Worm (Caenorhabditis elegans) whole organism, mixed stage, embryonic: ENCODE results near the gene ZK666.11.
"Not testable (repeated sequence)": the region's sequence is repeated elsewhere in the genome, so short reads cannot be mapped to it uniquely, and the experiment has no call there.

Experiments used
- bed-3 ChIP-seq: fragments of 200-800 bp; sonication (Bioruptor generic); optimal IDR thresholded peaks from 3 replicates; lab custom pipeline; 2018; ENCODE audit warnings: mild to moderate bottlenecking, missing genetic modification characterization, moderate library complexity, missing compliant biosample characterization
- blmp-1 ChIP-seq: fragments of 150-350 bp; optimal IDR thresholded peaks from 2 replicates; lab custom pipeline; 2014; ENCODE audit warnings: missing biosample characterization, missing genetic modification characterization
- ceh-39 ChIP-seq: fragments of 150-350 bp; optimal IDR thresholded peaks from 2 replicates; lab custom pipeline; 2014; ENCODE audit warnings: missing biosample characterization, missing genetic modification characterization
- ceh-43 ChIP-seq: fragments of 200-800 bp; sonication (Bioruptor generic); optimal IDR thresholded peaks from 2 replicates; lab custom pipeline; 2018; ENCODE audit warnings: mild to moderate bottlenecking, missing genetic modification characterization, moderate library complexity, missing compliant biosample characterization
- ceh-83 ChIP-seq: fragments of 200-800 bp; sonication (Bioruptor generic); optimal IDR thresholded peaks from 2 replicates; lab custom pipeline; 2018; ENCODE audit warnings: mild to moderate bottlenecking, missing genetic modification characterization, missing compliant biosample characterization
- ces-1 ChIP-seq: fragments of 150-350 bp; optimal IDR thresholded peaks from 2 replicates; lab custom pipeline; 2014; ENCODE audit warnings: missing biosample characterization, missing genetic modification reagents, missing genetic modification characterization
- cnd-1 ChIP-seq: fragments of 200-800 bp; sonication (Bioruptor generic); optimal IDR thresholded peaks from 2 replicates; lab custom pipeline; 2018; ENCODE audit warnings: mild to moderate bottlenecking, missing genetic modification characterization, missing compliant biosample characterization
- drap-1 ChIP-seq: fragments of 200-800 bp; sonication (Bioruptor generic); optimal IDR thresholded peaks from 3 replicates; lab custom pipeline; 2018; ENCODE audit warnings: mild to moderate bottlenecking, missing genetic modification characterization, missing compliant biosample characterization
- elt-1 ChIP-seq: sonication (generic microtip); optimal IDR thresholded peaks from 2 replicates; lab custom pipeline; 2017; ENCODE audit warnings: missing genetic modification characterization, mild to moderate bottlenecking, missing compliant biosample characterization, antibody characterized with exemption, moderate library complexity, borderline replicate concordance; ENCODE audit not compliant: insufficient read depth
- elt-3 ChIP-seq: fragments of 150-350 bp; optimal IDR thresholded peaks from 2 replicates; lab custom pipeline; 2014; ENCODE audit warnings: missing biosample characterization, missing genetic modification characterization
- ham-2 ChIP-seq: fragments of 200-800 bp; sonication (Bioruptor generic); optimal IDR thresholded peaks from 2 replicates; lab custom pipeline; 2018; ENCODE audit warnings: mild to moderate bottlenecking, missing genetic modification characterization, missing compliant biosample characterization
- hlh-1 ChIP-seq: fragments of 150-350 bp; optimal IDR thresholded peaks from 2 replicates; lab custom pipeline; 2014; ENCODE audit warnings: missing biosample characterization, missing genetic modification reagents, missing genetic modification characterization
- lin-13 ChIP-seq: fragments of 150-350 bp; optimal IDR thresholded peaks from 2 replicates; lab custom pipeline; 2014; ENCODE audit warnings: missing biosample characterization, missing genetic modification characterization
- lsy-2 ChIP-seq: fragments of 150-350 bp; optimal IDR thresholded peaks from 2 replicates; lab custom pipeline; 2014; ENCODE audit warnings: missing biosample characterization, missing genetic modification characterization
- mab-5 ChIP-seq: fragments of 150-350 bp; optimal IDR thresholded peaks from 2 replicates; lab custom pipeline; 2014; ENCODE audit warnings: missing biosample characterization, missing genetic modification characterization
- mep-1 ChIP-seq: fragments of 150-350 bp; optimal IDR thresholded peaks from 2 replicates; lab custom pipeline; 2017; ENCODE audit warnings: missing biosample characterization, missing genetic modification reagents, missing genetic modification characterization, inconsistent platforms
- mls-2 ChIP-seq: sonication (generic microtip); optimal IDR thresholded peaks from 2 replicates; lab custom pipeline; 2016; ENCODE audit warnings: mild to moderate bottlenecking, missing genetic modification characterization, moderate library complexity, missing compliant biosample characterization
- nhr-12 ChIP-seq: fragments of 150-350 bp; optimal IDR thresholded peaks from 2 replicates; lab custom pipeline; 2014; ENCODE audit warnings: missing biosample characterization, missing genetic modification characterization
- nhr-2 ChIP-seq: fragments of 150-350 bp; optimal IDR thresholded peaks from 2 replicates; lab custom pipeline; 2014; ENCODE audit warnings: missing biosample characterization, missing genetic modification characterization
- nhr-237 ChIP-seq: fragments of 150-350 bp; optimal IDR thresholded peaks from 2 replicates; lab custom pipeline; 2014; ENCODE audit warnings: missing biosample characterization, missing genetic modification characterization
- nhr-28 ChIP-seq: fragments of 150-350 bp; optimal IDR thresholded peaks from 2 replicates; lab custom pipeline; 2014; ENCODE audit warnings: missing biosample characterization, missing genetic modification characterization
- nhr-76 ChIP-seq: sonication (generic microtip); optimal IDR thresholded peaks from 2 replicates; lab custom pipeline; 2017; ENCODE audit warnings: missing biosample characterization, missing genetic modification characterization
- pha-4 ChIP-seq: fragments of 150-350 bp; optimal IDR thresholded peaks from 2 replicates; lab custom pipeline; 2018; ENCODE audit warnings: missing biosample characterization, missing genetic modification reagents, missing genetic modification characterization
- sem-2 ChIP-seq: fragments of 200-800 bp; sonication (Bioruptor generic); optimal IDR thresholded peaks from 2 replicates; lab custom pipeline; 2018; ENCODE audit warnings: mild to moderate bottlenecking, missing genetic modification characterization, missing compliant biosample characterization
- snpc-4 ChIP-seq: fragments of 150-350 bp; optimal IDR thresholded peaks from 2 replicates; lab custom pipeline; 2014; ENCODE audit warnings: missing biosample characterization, missing genetic modification characterization
- unc-120 ChIP-seq: sonication (generic microtip); optimal IDR thresholded peaks from 2 replicates; lab custom pipeline; 2017; ENCODE audit warnings: missing genetic modification characterization, missing compliant biosample characterization; ENCODE audit not compliant: poor library complexity, severe bottlenecking
- unc-39 ChIP-seq: fragments of 150-350 bp; optimal IDR thresholded peaks from 2 replicates; lab custom pipeline; 2014; ENCODE audit warnings: missing biosample characterization, missing genetic modification characterization
- unc-62 ChIP-seq: fragments of 150-350 bp; optimal IDR thresholded peaks from 2 replicates; lab custom pipeline; 2014; ENCODE audit warnings: missing biosample characterization, missing genetic modification reagents, missing genetic modification characterization
- zip-8 ChIP-seq: fragments of 150-350 bp; optimal IDR thresholded peaks from 2 replicates; lab custom pipeline; 2014; ENCODE audit warnings: missing biosample characterization, missing genetic modification characterization
- ztf-11 ChIP-seq: fragments of 150-350 bp; optimal IDR thresholded peaks from 2 replicates; lab custom pipeline; 2014; ENCODE audit warnings: missing biosample characterization, missing genetic modification characterization

Gene ZK666.11

DNA sequence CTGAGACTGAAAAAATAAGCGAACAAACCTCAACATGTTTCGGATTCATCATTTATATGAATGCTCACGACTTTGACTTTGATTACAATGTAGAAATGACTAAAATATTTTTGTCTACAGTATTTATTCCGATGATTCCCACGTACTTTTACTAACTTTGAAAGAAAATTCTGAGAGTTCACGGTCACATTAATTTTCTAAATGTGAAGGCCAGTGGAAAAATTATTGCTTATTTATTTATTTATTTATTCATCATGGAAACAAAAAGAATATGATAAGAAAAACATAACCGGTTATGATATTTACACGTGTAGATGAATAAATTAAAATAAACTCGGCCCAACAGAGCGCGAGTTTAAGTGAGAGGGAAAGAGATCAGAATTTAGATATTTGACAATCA, 10.7 kb downstream of the ZK666.11 start, which contains the start of gene ZK666.8:
ZK666.8 (minus strand) TSS at position 101 of the 400 bp plus-strand sequence.
- not testable (repeated sequence) for TF ChIP-seq unc-62 (GFP tag; lab: Kevin White, UChicago); cnd-1 (tag; lab: Kevin White, UChicago); elt-1

DNA sequence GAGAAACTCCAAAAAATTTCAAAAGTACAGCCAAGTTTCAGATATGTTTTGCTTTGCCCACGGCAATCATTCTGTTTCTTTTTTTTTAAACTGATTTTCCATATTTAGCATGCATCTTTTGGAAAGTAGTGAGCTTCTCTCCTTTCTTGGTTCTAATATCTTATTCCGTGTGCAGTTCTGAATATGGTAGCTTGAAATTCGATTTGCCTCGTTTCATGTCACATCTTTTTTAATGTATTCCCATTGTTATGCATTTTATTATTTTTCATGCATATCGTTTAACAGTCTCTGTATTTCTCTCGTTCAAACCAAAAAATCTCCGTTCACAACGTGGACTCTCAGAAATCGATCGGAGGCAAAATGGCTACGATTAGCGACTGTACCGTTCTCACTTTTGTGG, 12.1 kb downstream of the ZK666.11 start, which contains the start of gene ZK666.14:
ZK666.14 (plus strand) TSS at position 301 of the 400 bp plus-strand sequence.
- TF ChIP-seq elt-1 (no peak), nhr-28 (no peak), nhr-2 (tag; lab: Kevin White, UChicago) (no peak), mls-2 (tag; lab: Kevin White, UChicago) (no peak), elt-3 (tag; lab: Kevin White, UChicago) (no peak), ham-2 (GFP tag; lab: Kevin White, UChicago) (no peak), ceh-83 (GFP tag; lab: Kevin White, UChicago) (no peak), nhr-237 (no peak), ces-1 (no peak), blmp-1 (tag; lab: Kevin White, UChicago) (no peak)

ce11 chrII:10495912-10496311, 13.6 kb downstream of the ZK666.11 start, which contains the start of gene ZK666.12:
Gene ZK666.12, plus strand, starts transcription at chrII:10496212.
- TF ChIP-seq ceh-43 (GFP tag; lab: Kevin White, UChicago): no peak
- TF ChIP-seq nhr-76: no peak
- TF ChIP-seq cnd-1 (tag; lab: Kevin White, UChicago): no peak
- no peak for TF ChIP-seq ztf-11 (tag; lab: Kevin White, UChicago)
- TF ChIP-seq elt-3 (tag; lab: Kevin White, UChicago): no peak
- TF ChIP-seq mep-1 (tag; lab: Kevin White, UChicago): no peak
- no peak for TF ChIP-seq elt-1
- TF ChIP-seq ces-1: no peak

ce11 chrII:10500674-10501073, 18.4 kb downstream of the ZK666.11 start:
- TF ChIP-seq pha-4 (tag; lab: Kevin White, UChicago) (no peak), drap-1 (GFP tag; lab: Kevin White, UChicago) (no peak), hlh-1 (no peak), cnd-1 (tag; lab: Kevin White, UChicago) (no peak), lin-13 (tag; lab: Kevin White, UChicago) (no peak), zip-8 (tag; lab: Kevin White, UChicago) (no peak), elt-3 (tag; lab: Kevin White, UChicago) (no peak), mep-1 (tag; lab: Kevin White, UChicago) (no peak), ces-1 (no peak), ceh-83 (GFP tag; lab: Kevin White, UChicago) (no peak), snpc-4 (tag; lab: Kevin White, UChicago) (no peak), unc-39 (no peak), unc-120 (no peak), mab-5 (no peak), mls-2 (tag; lab: Kevin White, UChicago) (no peak), ham-2 (GFP tag; lab: Kevin White, UChicago) (no peak), ztf-11 (tag; lab: Kevin White, UChicago) (no peak), nhr-12 (no peak), unc-62 (GFP tag; lab: Kevin White, UChicago) (no peak), lsy-2 (tag; lab: Kevin White, UChicago) (no peak)

DNA sequence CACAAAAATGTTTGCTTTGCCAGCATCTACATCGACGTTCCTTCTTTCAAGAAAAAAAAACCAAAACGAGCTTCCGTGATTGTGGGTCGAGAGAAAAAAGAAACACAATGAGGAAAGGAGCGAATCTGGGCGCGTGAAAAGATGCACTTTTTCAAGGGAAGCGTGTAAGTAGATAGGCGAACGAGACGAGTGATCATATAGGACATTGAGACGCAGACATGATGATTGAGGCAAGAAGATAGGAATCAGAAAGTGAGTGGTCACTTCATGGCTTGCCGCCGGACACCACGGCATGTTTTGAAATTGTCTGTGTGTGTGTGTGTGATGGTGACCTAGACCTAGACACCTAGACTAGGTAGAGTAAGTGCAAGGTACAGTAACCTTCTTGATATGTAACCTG, 19.3 kb downstream of the ZK666.11 start:
- TF ChIP-seq zip-8 (tag; lab: Kevin White, UChicago) (no peak), ceh-39 (tag; lab: Kevin White, UChicago) (no peak), blmp-1 (tag; lab: Kevin White, UChicago) (peak; percentile 3), unc-62 (GFP tag; lab: Kevin White, UChicago) (peak; percentile 57), hlh-1 (no peak), lsy-2 (tag; lab: Kevin White, UChicago) (no peak), ztf-11 (tag; lab: Kevin White, UChicago) (no peak), nhr-2 (tag; lab: Kevin White, UChicago) (no peak), cnd-1 (tag; lab: Kevin White, UChicago) (no peak), elt-1 (peak; percentile 65), ceh-83 (GFP tag; lab: Kevin White, UChicago) (no peak), bed-3 (GFP tag; lab: Kevin White, UChicago) (no peak), ham-2 (GFP tag; lab: Kevin White, UChicago) (peak; percentile 27), ces-1 (peak; percentile 37), nhr-76 (no peak), sem-2 (GFP tag; lab: Kevin White, UChicago) (no peak)
